Fruit fly (Drosophila melanogaster): ENCODE data around the gene PDCD-5.

The PDCD-5 gene

DNA sequence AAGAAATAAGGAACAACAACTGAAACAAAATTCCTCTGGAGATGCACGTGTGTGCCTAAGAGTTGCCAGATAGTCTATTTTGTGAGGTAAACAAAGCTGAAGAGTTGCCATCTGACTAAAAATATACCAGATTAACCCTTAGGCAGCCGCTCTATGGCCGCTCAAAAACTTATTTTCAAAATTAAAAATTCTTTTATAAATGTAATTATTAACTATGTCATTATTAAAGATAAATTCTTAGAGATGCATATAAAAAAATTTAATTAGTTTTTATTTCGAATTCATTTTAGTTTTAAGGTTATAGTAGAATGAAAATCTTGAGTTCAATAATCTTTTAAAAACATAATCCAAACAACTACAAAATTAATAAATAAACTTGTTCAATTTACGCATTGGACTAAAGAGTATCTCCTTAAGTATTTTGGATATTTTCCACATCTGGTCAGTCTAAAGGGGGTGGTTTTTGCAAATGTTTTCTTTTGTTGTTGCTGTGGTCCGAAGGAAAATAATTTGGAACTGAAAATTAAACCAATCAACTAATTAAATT is 3.1 kb downstream of the PDCD-5 start, which contains the start of gene Tmx3 (continued):
- TF ChIP-seq CG8119 (GFP tag; IDR thresholded peaks at IDR 0.05) (peak; percentile 84; the same call in 2 of the 3 replicates), CG3919 (GFP tag; optimal IDR thresholded peaks at IDR 0.05) (peak; percentile 55), CG16779 (tag; optimal IDR thresholded peaks at IDR 0.05) (no peak), vri (GFP tag; optimal IDR thresholded peaks at IDR 0.05) (no peak), Hr38 (GFP tag; optimal IDR thresholded peaks at IDR 0.05) (no peak), fd59A (GFP tag; optimal IDR thresholded peaks at IDR 0.05) (peak; percentile 52), topi (GFP tag; optimal IDR thresholded peaks at IDR 0.05) (peak; percentile 72), CG4318 (GFP tag; optimal IDR thresholded peaks at IDR 0.05) (no peak), Gug (GFP tag; IDR thresholded peaks at IDR 0.05) (peak; percentile 89), Smox (GFP tag; optimal IDR thresholded peaks at IDR 0.05) (no peak), pdm3 (GFP tag; optimal IDR thresholded peaks at IDR 0.05) (peak; percentile 80), Sox15 (GFP tag; optimal IDR thresholded peaks at IDR 0.05) (peak; percentile 74), Ets96B (tag; optimal IDR thresholded peaks at IDR 0.05) (peak; percentile 86), Blimp-1 (GFP tag; optimal IDR thresholded peaks at IDR 0.05) (peak; percentile 42), fkh (GFP tag; optimal IDR thresholded peaks at IDR 0.05) (peak; percentile 98)

DNA sequence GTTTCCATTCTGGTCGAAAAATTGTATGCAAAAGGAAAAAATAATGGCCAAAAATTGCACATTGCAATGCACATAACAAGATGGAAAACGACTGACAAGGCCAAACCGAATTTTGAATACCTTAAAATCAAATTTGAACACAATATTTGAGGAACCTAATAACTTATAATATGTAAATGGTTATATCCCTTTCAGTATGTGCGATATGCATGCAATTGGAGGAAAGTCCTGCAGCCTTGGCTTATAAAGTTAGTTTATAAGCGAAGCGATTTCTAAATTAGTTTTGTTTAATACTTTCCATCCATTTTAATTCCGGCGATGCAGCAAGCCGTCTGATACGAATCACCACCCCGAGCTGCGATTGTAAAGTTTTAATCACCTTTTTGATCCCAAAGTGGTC is 6.7 kb downstream of the PDCD-5 start:
- no peak for TF ChIP-seq CG11902 (GFP tag; optimal IDR thresholded peaks at IDR 0.05)
- peak; percentile 60 for TF ChIP-seq Eip78C (GFP tag)
- TF ChIP-seq svp (GFP tag): peak; percentile 64
- TF ChIP-seq achi (GFP tag; optimal IDR thresholded peaks at IDR 0.05): no peak
- TF ChIP-seq Hr4 (GFP tag; optimal IDR thresholded peaks at IDR 0.05): no peak

DNA sequence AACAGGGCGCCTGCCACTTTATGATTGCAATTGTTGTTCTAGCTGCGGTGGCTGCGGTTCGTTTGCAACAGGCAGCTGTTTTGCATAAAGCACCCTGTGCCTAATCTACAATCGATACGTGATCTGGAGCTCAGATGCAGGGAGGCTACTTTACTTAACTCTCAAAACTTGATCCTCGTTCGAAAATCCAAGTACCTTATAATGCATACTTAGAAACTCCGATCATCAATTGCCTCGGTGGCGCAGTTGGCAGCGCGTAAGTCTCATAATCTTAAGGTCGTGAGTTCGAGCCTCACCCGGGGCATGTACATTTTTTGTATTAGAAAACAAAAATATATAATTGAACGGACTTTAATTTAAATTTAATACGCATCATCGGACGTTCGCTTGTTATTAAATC is 10.0 kb downstream of the PDCD-5 start:
- TF ChIP-seq CG6276 (GFP tag; optimal IDR thresholded peaks at IDR 0.05) (no peak), Eip78C (GFP tag) (peak; percentile 11), achi (GFP tag; optimal IDR thresholded peaks at IDR 0.05) (no peak), svp (GFP tag) (peak; percentile 69)

DNA sequence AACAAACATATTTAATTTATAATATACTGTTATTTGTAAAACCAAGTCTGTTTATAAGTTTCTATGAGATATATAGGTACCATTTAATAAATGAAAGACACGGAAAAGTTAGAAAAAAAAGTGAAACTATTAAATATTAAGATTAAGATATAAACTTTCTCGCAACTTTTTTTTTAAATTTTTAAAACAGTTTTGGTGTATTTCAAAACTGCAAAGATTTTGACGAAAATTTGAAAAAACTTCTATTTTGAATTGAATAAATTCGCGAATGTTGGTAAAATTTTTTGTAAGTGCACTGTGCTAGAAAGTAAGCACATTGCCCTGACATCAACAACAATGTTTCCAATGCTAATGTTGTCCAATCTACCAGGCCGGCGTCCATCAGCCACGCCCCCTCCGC is 10.6 kb downstream of the PDCD-5 start:
- TF ChIP-seq Eip75B (GFP tag; optimal IDR thresholded peaks at IDR 0.05): no peak
- no peak for TF ChIP-seq Blimp-1 (GFP tag; optimal IDR thresholded peaks at IDR 0.05)
- TF ChIP-seq spab (GFP tag; optimal IDR thresholded peaks at IDR 0.05): no peak
- no peak for TF ChIP-seq CG9139 (GFP tag; optimal IDR thresholded peaks at IDR 0.05)
- peak; percentile 47 for TF ChIP-seq CG32006 (GFP tag; optimal IDR thresholded peaks at IDR 0.05)
- TF ChIP-seq CG10631 (GFP tag; optimal IDR thresholded peaks at IDR 0.05): no peak
- TF ChIP-seq CG7368 (GFP tag; optimal IDR thresholded peaks at IDR 0.05): no peak
- no peak for TF ChIP-seq Hr39 (GFP tag; optimal IDR thresholded peaks at IDR 0.05)
- peak; percentile 1 for TF ChIP-seq Lpt (GFP tag; optimal IDR thresholded peaks at IDR 0.05)
- TF ChIP-seq topi (GFP tag; optimal IDR thresholded peaks at IDR 0.05): no peak
- TF ChIP-seq CG34406 (GFP tag; optimal IDR thresholded peaks at IDR 0.05): no peak
- no peak for TF ChIP-seq fkh (GFP tag; optimal IDR thresholded peaks at IDR 0.05)
- TF ChIP-seq CG6276 (GFP tag; optimal IDR thresholded peaks at IDR 0.05): peak; percentile 6
- TF ChIP-seq Eip93F (GFP tag; optimal IDR thresholded peaks at IDR 0.05): no peak
- TF ChIP-seq acj6 (GFP tag; optimal IDR thresholded peaks at IDR 0.05): no peak
- TF ChIP-seq CG11902 (GFP tag; optimal IDR thresholded peaks at IDR 0.05): no peak
- no peak for TF ChIP-seq CG6808 (GFP tag; optimal IDR thresholded peaks at IDR 0.05)
- TF ChIP-seq salr (GFP tag; optimal IDR thresholded peaks at IDR 0.05): peak in 1 of 2 experiments; percentile 7
- TF ChIP-seq CG8119 (GFP tag; IDR thresholded peaks at IDR 0.05): 0 out of 3 replicates have a peak, but pooled peaks have one; percentile 30
- TF ChIP-seq Hr38 (GFP tag; optimal IDR thresholded peaks at IDR 0.05): no peak
- no peak for TF ChIP-seq Sox15 (GFP tag; optimal IDR thresholded peaks at IDR 0.05)
- TF ChIP-seq dac (GFP tag; optimal IDR thresholded peaks at IDR 0.05): no peak
- no peak for TF ChIP-seq CG11294 (GFP tag; IDR thresholded peaks at IDR 0.05)
- no peak for TF ChIP-seq CG3032 (tag; optimal IDR thresholded peaks at IDR 0.05)
- no peak for TF ChIP-seq eg (GFP tag; IDR thresholded peaks at IDR 0.05)
- no peak for TF ChIP-seq Ets21C (GFP tag; optimal IDR thresholded peaks at IDR 0.05)
- TF ChIP-seq CG15336 (GFP tag; IDR thresholded peaks at IDR 0.05): no peak
- no peak for TF ChIP-seq CG16779 (tag; optimal IDR thresholded peaks at IDR 0.05)
- peak; percentile 8 for TF ChIP-seq Hr4 (GFP tag; optimal IDR thresholded peaks at IDR 0.05)
- no peak for TF ChIP-seq fd85E (GFP tag; optimal IDR thresholded peaks at IDR 0.05)
- peak; percentile 63 for TF ChIP-seq Eip78C (GFP tag)
- TF ChIP-seq lz (GFP tag; optimal IDR thresholded peaks at IDR 0.05): no peak
- peak; percentile 7 for TF ChIP-seq CG3919 (GFP tag; optimal IDR thresholded peaks at IDR 0.05)
- no peak for TF ChIP-seq Smox (GFP tag; optimal IDR thresholded peaks at IDR 0.05)
- no peak for TF ChIP-seq fd59A (GFP tag; optimal IDR thresholded peaks at IDR 0.05)
- TF ChIP-seq CG8632 (GFP tag; optimal IDR thresholded peaks at IDR 0.05): no peak
- TF ChIP-seq CG11762 (GFP tag; optimal IDR thresholded peaks at IDR 0.05; ENCODE audit: insufficient read depth): no peak

Data from whole organism, prepupa.